Worm (Caenorhabditis elegans): Measurements from ENCODE around the gene alkb-7.

DNA sequence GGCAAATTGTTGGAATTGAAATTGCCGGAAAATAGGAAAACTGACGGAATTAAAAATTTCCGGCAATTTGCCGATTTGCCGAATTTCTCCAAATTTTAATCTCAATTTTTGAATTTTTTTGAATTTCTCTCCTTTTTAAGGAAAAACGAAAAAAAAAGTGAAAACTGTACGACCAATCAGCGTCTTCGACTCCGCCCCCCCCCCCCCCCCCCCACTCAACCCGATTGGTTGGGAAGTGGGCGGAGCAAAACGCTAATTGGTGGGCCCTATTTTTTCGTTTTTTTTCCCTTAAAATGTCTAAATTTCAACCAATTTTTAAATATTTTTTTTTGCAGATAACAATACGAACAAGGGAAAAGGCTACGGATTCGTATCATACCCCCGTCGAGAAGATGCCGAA lies 18.0 kb downstream of the alkb-7 start:
- TF ChIP-seq blmp-1 (tag; optimal IDR thresholded peaks at IDR 0.05) (no peak), bed-3 (GFP tag; optimal IDR thresholded peaks at IDR 0.05) (no peak), lin-13 (tag; optimal IDR thresholded peaks at IDR 0.05) (no peak), mab-5 (tag; optimal IDR thresholded peaks at IDR 0.05) (no peak), pha-4 (tag; optimal IDR thresholded peaks at IDR 0.05) (no peak)
